Worm (Caenorhabditis elegans): ENCODE data around the gene clec-202.

clec-202 gene

DNA sequence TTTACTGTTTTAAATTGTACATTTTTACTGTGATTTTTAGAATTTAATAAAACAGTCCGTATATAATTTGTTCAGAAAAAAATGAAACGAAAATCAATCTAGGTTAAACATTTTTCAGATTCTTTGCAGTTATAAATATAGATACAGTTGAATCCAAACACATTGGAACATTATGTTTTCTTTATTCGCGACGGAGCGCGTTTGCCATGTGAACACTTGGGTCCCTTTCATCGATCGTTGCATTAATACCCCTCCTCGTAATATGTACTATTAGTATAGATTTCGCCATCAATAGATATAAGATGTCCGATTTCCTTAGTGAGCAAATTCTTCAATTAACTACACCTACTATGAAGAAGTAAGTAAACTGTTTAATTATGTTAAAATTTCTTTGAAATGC is 26.2 kb upstream of the clec-202 start, which contains the start of gene C49C3.8:
TSS of gene C49C3.8 (plus strand) at position 173 of the 400 bp plus-strand sequence.
- TF ChIP-seq C34F6.9 (tag; optimal IDR thresholded peaks at IDR 0.05) (peak; percentile 61), unc-55 (GFP tag; optimal IDR thresholded peaks at IDR 0.05) (peak; percentile 54), nhr-129 (tag; optimal IDR thresholded peaks at IDR 0.05) (peak; percentile 8), nhr-77 (tag; optimal IDR thresholded peaks at IDR 0.05) (no peak), ceh-16 (tag; optimal IDR thresholded peaks at IDR 0.05) (no peak)

DNA sequence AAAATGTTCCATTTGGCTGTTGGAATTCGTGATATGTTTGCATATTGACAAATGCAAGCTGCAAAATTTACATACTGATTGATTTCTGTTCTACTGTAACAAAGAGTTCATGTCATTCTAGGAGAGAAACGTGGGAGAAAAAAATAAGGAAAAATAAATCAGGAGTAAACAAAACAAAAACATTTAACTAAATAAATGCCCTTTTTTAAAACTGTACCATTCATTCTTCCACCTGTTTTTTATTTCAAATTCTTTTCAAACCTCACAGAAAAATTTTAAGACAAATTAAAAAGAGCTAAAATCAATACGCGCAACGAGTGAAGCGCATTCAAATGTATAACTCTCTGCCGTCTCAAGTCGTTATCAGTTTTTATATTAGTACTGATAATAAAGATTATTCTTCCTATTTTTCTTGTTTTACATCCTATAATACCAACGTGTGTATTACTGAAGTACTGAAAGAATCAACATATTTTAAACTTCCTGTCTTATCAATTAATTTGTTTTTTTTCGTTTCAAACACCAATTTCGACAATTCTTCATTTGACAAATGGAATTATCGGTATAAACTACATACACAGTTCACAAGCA is 22.2 kb upstream of the clec-202 start, which contains the start of gene C49C3.10:
TSS of gene C49C3.10 (minus strand) at position 51 of the 591 bp plus-strand sequence.
- TF ChIP-seq fos-1 (tag; optimal IDR thresholded peaks at IDR 0.05) (peak; percentile 74), crh-2 (tag; optimal IDR thresholded peaks at IDR 0.05) (peak; percentile 56), zag-1 (tag; optimal IDR thresholded peaks at IDR 0.05) (no peak), skn-1 (tag; optimal IDR thresholded peaks at IDR 0.05) (peak; percentile 55)

DNA sequence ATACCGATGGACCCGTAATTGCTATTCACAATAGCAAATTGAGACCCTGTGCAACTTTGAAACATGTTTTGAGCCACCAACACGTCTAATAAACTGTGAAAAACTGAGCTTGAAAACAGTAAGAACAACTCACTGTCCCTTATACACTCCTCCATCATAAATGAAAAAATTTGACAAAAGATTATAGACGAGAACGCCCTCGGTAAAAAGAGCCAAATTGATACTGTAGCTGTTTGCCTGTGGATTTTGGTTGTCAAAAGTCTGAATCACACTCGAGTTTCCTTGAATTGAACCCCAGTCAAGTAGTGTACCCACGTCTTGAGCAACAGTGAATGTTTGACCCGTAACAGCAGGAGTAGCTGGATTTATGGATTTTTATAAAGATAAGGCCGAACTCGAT is 20.2 kb upstream of the clec-202 start:
- no peak for TF ChIP-seq nhr-6 (tag; optimal IDR thresholded peaks at IDR 0.05)
- no peak for TF ChIP-seq nhr-21 (tag; optimal IDR thresholded peaks at IDR 0.05)
- TF ChIP-seq zag-1 (tag; optimal IDR thresholded peaks at IDR 0.05) = no peak
- TF ChIP-seq sma-3 (GFP tag; optimal IDR thresholded peaks at IDR 0.05) = no peak
- no peak for TF ChIP-seq unc-55 (GFP tag; optimal IDR thresholded peaks at IDR 0.05)
- TF ChIP-seq sma-9 (GFP tag; optimal IDR thresholded peaks at IDR 0.05) = no peak
- no peak for TF ChIP-seq sma-9 (tag; optimal IDR thresholded peaks at IDR 0.05)
- no peak for TF ChIP-seq nhr-23 (tag; optimal IDR thresholded peaks at IDR 0.05)
- no peak for TF ChIP-seq F13H6.1 (tag; optimal IDR thresholded peaks at IDR 0.05)
- TF ChIP-seq elt-3 (tag; optimal IDR thresholded peaks at IDR 0.05) = no peak

DNA sequence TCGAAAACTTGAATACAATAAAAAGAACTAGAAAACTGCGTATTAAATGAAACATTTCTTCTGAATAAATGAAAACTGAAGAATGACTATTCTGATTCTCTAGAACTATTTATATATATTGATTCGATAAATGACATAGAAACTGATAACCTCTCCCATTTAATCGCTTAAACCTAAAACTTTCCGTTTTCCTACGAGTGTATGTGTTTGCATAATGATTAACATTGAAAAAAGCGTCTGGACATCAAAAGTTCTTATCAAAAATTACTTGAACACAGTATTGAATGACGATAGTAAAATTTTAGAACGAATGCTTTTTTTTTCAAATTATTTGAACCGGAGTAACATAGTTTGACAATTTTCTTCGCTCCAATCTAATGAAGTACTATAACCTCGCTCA is 19.1 kb upstream of the clec-202 start, which contains the start of gene C49C3.9:
TSS of gene C49C3.9 (minus strand) at position 136 of the 400 bp plus-strand sequence.
- TF ChIP-seq crh-2 (tag; optimal IDR thresholded peaks at IDR 0.05) = peak; percentile 5
- TF ChIP-seq nhr-237 (tag; optimal IDR thresholded peaks at IDR 0.05) = no peak
- no peak for TF ChIP-seq gmeb-1 (tag; optimal IDR thresholded peaks at IDR 0.05)
- TF ChIP-seq nhr-21 (tag; optimal IDR thresholded peaks at IDR 0.05) = no peak
- no peak for TF ChIP-seq nhr-12 (tag; optimal IDR thresholded peaks at IDR 0.05)
- no peak for TF ChIP-seq R02D3.7 (tag; optimal IDR thresholded peaks at IDR 0.05)
- TF ChIP-seq fos-1 (tag; optimal IDR thresholded peaks at IDR 0.05) = peak; percentile 99
- TF ChIP-seq sem-4 (tag; optimal IDR thresholded peaks at IDR 0.05) = no peak
- no peak for TF ChIP-seq mab-5 (tag; optimal IDR thresholded peaks at IDR 0.05)
- no peak for TF ChIP-seq nhr-23 (tag; optimal IDR thresholded peaks at IDR 0.05)
- no peak for TF ChIP-seq snpc-4 (tag; optimal IDR thresholded peaks at IDR 0.05)

DNA sequence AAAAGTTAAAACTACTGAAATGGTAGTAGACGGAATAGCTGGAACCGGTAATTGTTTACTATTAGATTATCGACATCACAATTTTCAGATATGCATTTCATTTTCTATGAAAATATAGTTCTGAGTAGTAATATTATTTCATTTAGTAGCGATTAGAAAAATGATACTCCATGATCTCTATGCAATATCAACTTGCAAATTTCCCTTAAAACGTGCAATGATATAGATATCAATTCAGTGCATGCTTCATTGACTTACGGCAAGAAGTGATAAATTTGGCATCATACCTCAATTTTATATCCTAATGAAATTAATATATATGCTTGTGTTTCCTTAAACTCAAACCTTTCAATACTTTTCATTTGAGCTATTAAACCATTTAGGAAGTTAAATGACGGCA is 18.6 kb upstream of the clec-202 start, which contains the start of gene C49C3.21:
TSS of gene C49C3.21 (plus strand) at position 301 of the 400 bp plus-strand sequence.
- TF ChIP-seq sma-9 (GFP tag; optimal IDR thresholded peaks at IDR 0.05) (no peak), sma-9 (tag; optimal IDR thresholded peaks at IDR 0.05) (no peak), blmp-1 (tag; optimal IDR thresholded peaks at IDR 0.05; ENCODE audit: insufficient read depth) (no peak), nhr-10 (tag; optimal IDR thresholded peaks at IDR 0.05) (no peak), F13H6.1 (tag; optimal IDR thresholded peaks at IDR 0.05) (no peak), ztf-1 (GFP tag; conservative IDR thresholded peaks at IDR 0.05) (no peak), nhr-23 (tag; optimal IDR thresholded peaks at IDR 0.05) (no peak), nhr-6 (tag; optimal IDR thresholded peaks at IDR 0.05) (no peak), mdl-1 (tag; optimal IDR thresholded peaks at IDR 0.05) (no peak), lsy-2 (tag; optimal IDR thresholded peaks at IDR 0.05) (no peak), gmeb-1 (tag; optimal IDR thresholded peaks at IDR 0.05) (no peak)

DNA sequence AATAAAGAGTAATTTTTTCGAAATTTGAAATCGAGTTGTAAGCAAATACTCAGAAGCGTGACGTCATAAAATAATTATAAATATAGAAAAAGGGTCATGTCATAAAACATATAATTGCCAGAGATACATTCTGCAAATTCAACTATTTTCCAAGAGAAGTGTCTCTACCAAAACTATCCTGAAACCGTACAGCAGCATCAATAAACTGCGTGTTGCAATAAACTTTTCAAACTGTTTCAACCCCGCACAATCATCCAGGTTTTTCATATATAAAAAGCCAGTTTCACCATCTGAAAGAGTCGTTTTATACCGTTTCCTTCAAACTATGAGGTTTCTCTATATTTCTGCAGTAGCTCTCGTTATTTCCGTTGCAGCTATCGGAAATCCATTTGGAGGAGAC is 17.8 kb upstream of the clec-202 start, which contains the start of gene C49C3.11:
TSS of gene C49C3.11 (plus strand) at position 301 of the 400 bp plus-strand sequence.
- TF ChIP-seq aly-2 (tag; optimal IDR thresholded peaks at IDR 0.05) (no peak), snpc-4 (tag; optimal IDR thresholded peaks at IDR 0.05) (no peak), nhr-23 (tag; optimal IDR thresholded peaks at IDR 0.05) (no peak), nhr-12 (tag; optimal IDR thresholded peaks at IDR 0.05) (no peak), F13H6.1 (tag; optimal IDR thresholded peaks at IDR 0.05) (no peak), mdl-1 (tag; optimal IDR thresholded peaks at IDR 0.05) (no peak)

Measured in whole organism, L2 larva.